Fruit fly (Drosophila melanogaster) whole organism, embryonic: ENCODE measurements around the gene CG9360.

Experiments used
- Aef1 ChIP-seq: fragments of 200-800 bp; sonication (Bioruptor generic); IDR thresholded peaks from 3 replicates; pipeline ENCODE4 v1.3.6; 2022; ENCODE audit warnings: missing biosample characterization, missing genetic modification characterization
- Bteb2 ChIP-seq: fragments of 200-800 bp; sonication (Bioruptor generic); optimal IDR thresholded peaks from 2 replicates; lab custom pipeline; 2016; ENCODE audit warnings: missing biosample characterization, missing genetic modification characterization
- CG10431 ChIP-seq: fragments of 200-800 bp; sonication (Bioruptor generic); optimal IDR thresholded peaks from 3 replicates; lab custom pipeline; 2018; ENCODE audit warnings: missing biosample characterization, mild to moderate bottlenecking, missing genetic modification characterization
- CG10654 ChIP-seq: fragments of 200-800 bp; sonication (Bioruptor generic); optimal IDR thresholded peaks from 2 replicates; lab custom pipeline; 2016; ENCODE audit warnings: missing biosample characterization, missing genetic modification characterization
- CG1233 ChIP-seq: fragments of 200-800 bp; sonication (Bioruptor generic); optimal IDR thresholded peaks from 4 replicates; lab custom pipeline; 2018; ENCODE audit warnings: missing biosample characterization, mild to moderate bottlenecking, missing genetic modification characterization
- CG12744 ChIP-seq: fragments of 200-800 bp; sonication (Bioruptor generic); optimal IDR thresholded peaks from 2 replicates; lab custom pipeline; 2016; ENCODE audit warnings: missing biosample characterization, missing genetic modification characterization
- CG15011 ChIP-seq: fragments of 200-800 bp; sonication (Bioruptor generic); optimal IDR thresholded peaks from 3 replicates; lab custom pipeline; 2018; ENCODE audit warnings: missing biosample characterization, mild to moderate bottlenecking, missing genetic modification characterization
- CG16779 ChIP-seq: fragments of 200-800 bp; sonication (Bioruptor generic); IDR thresholded peaks from 2 replicates; pipeline ENCODE4 v1.3.6; 2022; ENCODE audit warnings: missing biosample characterization, missing genetic modification characterization
- CG17568 ChIP-seq: fragments of 200-800 bp; sonication (Bioruptor generic); optimal IDR thresholded peaks from 2 replicates; lab custom pipeline; 2018; ENCODE audit warnings: missing biosample characterization, mild to moderate bottlenecking, missing genetic modification characterization, moderate library complexity
- CG1792 ChIP-seq: fragments of 200-800 bp; sonication (Bioruptor generic); optimal IDR thresholded peaks from 2 replicates; lab custom pipeline; 2016; ENCODE audit warnings: missing biosample characterization, missing genetic modification characterization
- CG18262 ChIP-seq: fragments of 200-800 bp; optimal IDR thresholded peaks from 3 replicates; lab custom pipeline; 2019; ENCODE audit warnings: missing biosample characterization, mild to moderate bottlenecking, missing genetic modification characterization, moderate library complexity
- CG2678 ChIP-seq: fragments of 200-800 bp; sonication (Bioruptor generic); optimal IDR thresholded peaks from 3 replicates; lab custom pipeline; 2019; ENCODE audit warnings: missing biosample characterization, mild to moderate bottlenecking, missing genetic modification characterization, moderate library complexity
- CG3163 ChIP-seq: fragments of 200-800 bp; sonication (Bioruptor generic); optimal IDR thresholded peaks from 3 replicates; lab custom pipeline; 2016; ENCODE audit warnings: missing biosample characterization, missing genetic modification characterization
- CG5245 ChIP-seq: fragments of 200-800 bp; sonication (Bioruptor generic); optimal IDR thresholded peaks from 3 replicates; lab custom pipeline; 2016; ENCODE audit warnings: missing biosample characterization, missing genetic modification characterization
- CG6272 ChIP-seq: fragments of 200-800 bp; sonication (Bioruptor generic); IDR thresholded peaks from 2 replicates; pipeline ENCODE4 v1.3.6; 2022; ENCODE audit warnings: missing biosample characterization, missing genetic modification characterization
- CG6791 ChIP-seq: fragments of 200-800 bp; sonication (Bioruptor generic); IDR thresholded peaks from 3 replicates; pipeline ENCODE4 v1.3.6; 2022; ENCODE audit warnings: missing biosample characterization, missing genetic modification characterization; ENCODE audit not compliant: partially characterized antibody
- CG8944 ChIP-seq: fragments of 200-800 bp; sonication (Bioruptor generic); optimal IDR thresholded peaks from 3 replicates; lab custom pipeline; 2016; ENCODE audit warnings: missing biosample characterization, missing genetic modification characterization
- CG9817 ChIP-seq: fragments of 200-800 bp; sonication (Bioruptor generic); optimal IDR thresholded peaks from 2 replicates; lab custom pipeline; 2018; ENCODE audit warnings: missing biosample characterization, mild to moderate bottlenecking, missing genetic modification characterization, moderate library complexity
- CG9876 ChIP-seq: fragments of 200-800 bp; sonication (Bioruptor generic); optimal IDR thresholded peaks from 2 replicates; lab custom pipeline; 2016; ENCODE audit warnings: missing biosample characterization, missing genetic modification characterization
- CG9932 ChIP-seq: fragments of 200-800 bp; sonication (Bioruptor generic); IDR thresholded peaks from 2 replicates; pipeline ENCODE4 v1.3.6; 2022; ENCODE audit warnings: missing biosample characterization, missing genetic modification characterization
- Doc3 ChIP-seq: fragments of 200-800 bp; sonication (Bioruptor generic); IDR thresholded peaks from 3 replicates; pipeline ENCODE4 v1.3.6; 2022; ENCODE audit warnings: missing biosample characterization, missing genetic modification characterization; ENCODE audit not compliant: partially characterized antibody
- E2f1 ChIP-seq: fragments of 200-800 bp; sonication (Bioruptor generic); IDR thresholded peaks from 2 replicates; pipeline ENCODE4 v1.3.6; 2022; ENCODE audit warnings: missing biosample characterization, missing genetic modification characterization
- Ets97D ChIP-seq: fragments of 200-800 bp; sonication (Bioruptor generic); optimal IDR thresholded peaks from 3 replicates; lab custom pipeline; 2016; ENCODE audit warnings: missing biosample characterization, missing genetic modification characterization
- Fer2 ChIP-seq: fragments of 200-800 bp; sonication (Bioruptor generic); optimal IDR thresholded peaks from 2 replicates; lab custom pipeline; 2018; ENCODE audit warnings: missing biosample characterization, mild to moderate bottlenecking, missing genetic modification characterization, moderate library complexity
- HLH4C ChIP-seq: fragments of 200-800 bp; sonication (Bioruptor generic); IDR thresholded peaks from 3 replicates; pipeline ENCODE4 v1.3.6; 2022; ENCODE audit warnings: missing biosample characterization, missing genetic modification characterization; ENCODE audit not compliant: partially characterized antibody
- Kr ChIP-seq: fragments of 200-800 bp; sonication (Bioruptor generic); optimal IDR thresholded peaks from 2 replicates; lab custom pipeline; 2017; ENCODE audit warnings: missing biosample characterization, mild to moderate bottlenecking, missing genetic modification characterization
- Mrtf ChIP-seq: fragments of 200-800 bp; sonication (Bioruptor generic); IDR thresholded peaks from 3 replicates; pipeline ENCODE4 v1.3.6; 2022; ENCODE audit warnings: missing biosample characterization, missing genetic modification characterization
- Pdp1 ChIP-seq, 2 experiments: fragments of 200-800 bp; sonication (Bioruptor generic); optimal IDR thresholded peaks; 3 replicates each; lab custom pipeline; 2016; ENCODE audit warnings: missing biosample characterization in 2 of 2, missing genetic modification characterization in 2 of 2, mild to moderate bottlenecking in 1 of 2, moderate library complexity in 1 of 2
- Sry-δ ChIP-seq: fragments of 200-800 bp; sonication (Bioruptor generic); optimal IDR thresholded peaks from 2 replicates; lab custom pipeline; 2016; ENCODE audit warnings: missing biosample characterization, missing genetic modification characterization
- btn ChIP-seq: fragments of 200-800 bp; sonication (Bioruptor generic); optimal IDR thresholded peaks from 2 replicates; lab custom pipeline; 2016; ENCODE audit warnings: missing biosample characterization, missing genetic modification characterization
- cato ChIP-seq: fragments of 200-800 bp; sonication (Bioruptor generic); optimal IDR thresholded peaks from 2 replicates; lab custom pipeline; 2016; ENCODE audit warnings: missing biosample characterization, missing genetic modification characterization, borderline replicate concordance
- cg ChIP-seq: fragments of 200-800 bp; sonication (Bioruptor generic); optimal IDR thresholded peaks from 3 replicates; lab custom pipeline; 2019; ENCODE audit warnings: missing biosample characterization, mild to moderate bottlenecking, missing genetic modification characterization, moderate library complexity
- chinmo ChIP-seq: fragments of 200-800 bp; sonication (Bioruptor generic); IDR thresholded peaks from 4 replicates; pipeline ENCODE4 v1.3.6; 2022; ENCODE audit warnings: missing biosample characterization, missing genetic modification characterization; ENCODE audit not compliant: partially characterized antibody
- crol ChIP-seq: fragments of 200-800 bp; sonication (Bioruptor generic); IDR thresholded peaks from 2 replicates; pipeline ENCODE4 v1.3.6; 2022; ENCODE audit warnings: missing biosample characterization, missing genetic modification characterization
- en ChIP-seq: fragments of 200-800 bp; sonication (Bioruptor generic); optimal IDR thresholded peaks from 2 replicates; lab custom pipeline; 2016; ENCODE audit warnings: missing biosample characterization, missing genetic modification characterization
- ewg ChIP-seq: fragments of 200-800 bp; sonication (Bioruptor generic); optimal IDR thresholded peaks from 3 replicates; lab custom pipeline; 2017; ENCODE audit warnings: mild to moderate bottlenecking, missing biosample characterization, missing genetic modification reagents, missing genetic modification characterization
- gsb-n ChIP-seq: fragments of 200-800 bp; sonication (Bioruptor generic); optimal IDR thresholded peaks from 3 replicates; lab custom pipeline; 2018; ENCODE audit warnings: missing biosample characterization, mild to moderate bottlenecking, missing genetic modification characterization
- mld ChIP-seq: fragments of 200-800 bp; sonication (Bioruptor generic); IDR thresholded peaks from 3 replicates; pipeline ENCODE4 v1.3.6; 2022; ENCODE audit warnings: missing biosample characterization, missing genetic modification characterization; ENCODE audit not compliant: partially characterized antibody
- nau ChIP-seq: fragments of 200-800 bp; sonication (Bioruptor generic); optimal IDR thresholded peaks from 3 replicates; lab custom pipeline; 2017; ENCODE audit warnings: missing biosample characterization, mild to moderate bottlenecking, missing genetic modification characterization, missing genetic modification reagents
- nom ChIP-seq: fragments of 200-800 bp; sonication (Bioruptor generic); optimal IDR thresholded peaks from 2 replicates; lab custom pipeline; 2017; ENCODE audit warnings: missing biosample characterization, missing genetic modification characterization, mild to moderate bottlenecking, moderate library complexity, missing genetic modification reagents
- org-1 ChIP-seq: fragments of 200-800 bp; sonication (Bioruptor generic); optimal IDR thresholded peaks from 2 replicates; lab custom pipeline; 2017; ENCODE audit warnings: missing biosample characterization, missing genetic modification characterization
- pros ChIP-seq: fragments of 200-800 bp; sonication (Bioruptor generic); optimal IDR thresholded peaks from 3 replicates; lab custom pipeline; 2019; ENCODE audit warnings: missing biosample characterization, mild to moderate bottlenecking, missing genetic modification characterization, moderate library complexity
- psq ChIP-seq: fragments of 200-800 bp; sonication (Bioruptor generic); optimal IDR thresholded peaks from 2 replicates; lab custom pipeline; 2017; ENCODE audit warnings: missing biosample characterization, missing genetic modification characterization
- ro ChIP-seq: fragments of 200-800 bp; sonication (Bioruptor generic); IDR thresholded peaks from 2 replicates; pipeline ENCODE4 v1.3.6; 2022; ENCODE audit warnings: missing biosample characterization, missing genetic modification characterization
- schlank ChIP-seq: fragments of 200-800 bp; sonication (Bioruptor generic); optimal IDR thresholded peaks from 2 replicates; lab custom pipeline; 2018; ENCODE audit warnings: missing biosample characterization, mild to moderate bottlenecking, missing genetic modification characterization
- sd ChIP-seq: fragments of 200-800 bp; sonication (Bioruptor generic); optimal IDR thresholded peaks from 3 replicates; lab custom pipeline; 2018; ENCODE audit warnings: missing biosample characterization, mild to moderate bottlenecking, missing genetic modification characterization, moderate library complexity
- sisA ChIP-seq: fragments of 200-800 bp; sonication (Bioruptor generic); IDR thresholded peaks from 2 replicates; pipeline ENCODE4 v1.3.6; 2022; ENCODE audit warnings: missing biosample characterization, missing genetic modification characterization
- vnd ChIP-seq: fragments of 200-800 bp; sonication (Bioruptor generic); IDR thresholded peaks from 3 replicates; pipeline ENCODE4 v1.3.6; 2022; ENCODE audit warnings: missing biosample characterization, missing genetic modification characterization; ENCODE audit not compliant: partially characterized antibody
- wor ChIP-seq: fragments of 200-800 bp; sonication (Bioruptor generic); IDR thresholded peaks from 2 replicates; pipeline ENCODE4 v1.3.6; 2022; ENCODE audit warnings: missing biosample characterization, missing genetic modification characterization
- yki ChIP-seq: fragments of >200 bp; optimal IDR thresholded peaks from 3 replicates; lab custom pipeline; 2018
- zen2 ChIP-seq: fragments of 200-800 bp; sonication (Bioruptor generic); IDR thresholded peaks from 3 replicates; pipeline ENCODE4 v1.3.6; 2022; ENCODE audit warnings: missing biosample characterization, missing genetic modification characterization; ENCODE audit not compliant: partially characterized antibody

Gene CG9360

dm6 chrX:11720138-11720537, 44.3 kb downstream of the CG9360 start, which contains the start of gene Tango10 (continued):
- TF ChIP-seq Aef1 (GFP tag; lab: Robert Waterston, UW), result peak; percentile 51
- TF ChIP-seq schlank (tag; lab: Kevin White, UChicago), result no peak
- no peak for TF ChIP-seq CG15011
- no peak for TF ChIP-seq nau (GFP tag; lab: Kevin White, UChicago)
- TF ChIP-seq CG3163 (GFP tag; lab: Kevin White, UChicago), result peak; percentile 15
- TF ChIP-seq CG10654, result peak; percentile 12
- TF ChIP-seq psq (GFP tag; lab: Kevin White, UChicago), result no peak
- no peak for TF ChIP-seq pros (GFP tag; lab: Kevin White, UChicago)
- TF ChIP-seq en (GFP tag; lab: Kevin White, UChicago), result no peak
- peak; percentile 66 for TF ChIP-seq Ets97D
- TF ChIP-seq CG16779 (GFP tag; lab: Robert Waterston, UW), result no peak
- TF ChIP-seq sd (tag; lab: Kevin White, UChicago), result no peak
- TF ChIP-seq Mrtf (GFP tag; lab: Robert Waterston, UW), result no peak
- TF ChIP-seq chinmo, result peak; percentile 77; the same call in 2 of the 4 replicates
- peak; percentile 78 for TF ChIP-seq vnd (GFP tag; lab: Robert Waterston, UW)
- peak; percentile 78; the same call in 2 of the 3 replicates for TF ChIP-seq zen2
- TF ChIP-seq CG6272, result peak; percentile 61
- no peak for TF ChIP-seq CG10431
- TF ChIP-seq CG1233, result no peak
- TF ChIP-seq org-1 (GFP tag; lab: Kevin White, UChicago), result no peak
- TF ChIP-seq Sry-δ, result peak; percentile 83
- no peak for TF ChIP-seq CG8944 (GFP tag; lab: Kevin White, UChicago)
- peak; percentile 56 for TF ChIP-seq E2f1 (GFP tag; lab: Robert Waterston, UW)
- TF ChIP-seq yki, result no peak
- no peak for TF ChIP-seq CG12744 (GFP tag; lab: Kevin White, UChicago)
- peak; percentile 6 for TF ChIP-seq Bteb2
- TF ChIP-seq CG5245 (GFP tag; lab: Kevin White, UChicago), result no peak
- TF ChIP-seq CG9817 (tag; lab: Kevin White, UChicago), result peak; percentile 43
- no peak for TF ChIP-seq gsb-n (tag; lab: Kevin White, UChicago)
- TF ChIP-seq nom (GFP tag; lab: Kevin White, UChicago), result no peak
- TF ChIP-seq Fer2, result no peak
- TF ChIP-seq ro (GFP tag; lab: Robert Waterston, UW), result no peak
- TF ChIP-seq sisA (GFP tag; lab: Robert Waterston, UW), result peak; percentile 58
- TF ChIP-seq CG17568 (GFP tag; lab: Kevin White, UChicago), result no peak
- TF ChIP-seq crol (GFP tag; lab: Robert Waterston, UW), result no peak
- TF ChIP-seq CG1792, result peak; percentile 57
- peak; percentile 18 for TF ChIP-seq CG9876 (GFP tag; lab: Kevin White, UChicago)
- peak; percentile 42 for TF ChIP-seq ewg (GFP tag; lab: Kevin White, UChicago)
- TF ChIP-seq CG9932 (GFP tag; lab: Robert Waterston, UW), result peak; percentile 77
- TF ChIP-seq wor, result peak; percentile 46; the same call in 1 of the 2 replicates
- TF ChIP-seq CG18262 (tag; lab: Kevin White, UChicago), result no peak
- no peak for TF ChIP-seq Kr (GFP tag; lab: Kevin White, UChicago)
- peak; percentile 83 for TF ChIP-seq Doc3 (GFP tag; lab: Robert Waterston, UW)
- TF ChIP-seq mld (GFP tag; lab: Robert Waterston, UW), result 0 out of 3 replicates have a peak, but pooled peaks have one; percentile 57
- TF ChIP-seq btn (GFP tag; lab: Kevin White, UChicago), result no peak
- peak; percentile 70; the same call in 2 of the 3 replicates for TF ChIP-seq CG6791 (GFP tag; lab: Robert Waterston, UW)
- TF ChIP-seq cato (GFP tag; lab: Kevin White, UChicago), result no peak
- peak; percentile 5 for TF ChIP-seq cg (GFP tag; lab: Kevin White, UChicago)
- peak; percentile 35 to 55 for TF ChIP-seq Pdp1 (GFP tag; optimal IDR thresholded peaks at IDR 0.05; lab: Kevin White, UChicago)
- no peak for TF ChIP-seq CG2678 (tag; lab: Kevin White, UChicago)
- peak; percentile 83 for TF ChIP-seq HLH4C (GFP tag; lab: Robert Waterston, UW)
